Worm (Caenorhabditis elegans): ENCODE data around the gene gly-14.

- TF ChIP-seq nhr-237 (tag; optimal IDR thresholded peaks at IDR 0.05) (no peak), crh-2 (tag; optimal IDR thresholded peaks at IDR 0.05) (no peak), nhr-12 (tag; optimal IDR thresholded peaks at IDR 0.05) (no peak), ceh-82 (tag; optimal IDR thresholded peaks at IDR 0.05) (no peak), nhr-10 (tag; optimal IDR thresholded peaks at IDR 0.05) (no peak), elt-3 (tag; optimal IDR thresholded peaks at IDR 0.05) (no peak), mab-5 (tag; optimal IDR thresholded peaks at IDR 0.05) (no peak), lsy-2 (tag; optimal IDR thresholded peaks at IDR 0.05) (no peak), unc-39 (tag; optimal IDR thresholded peaks at IDR 0.05) (no peak)
Observed at ce11 chrIII:3534185-3534584, 41.1 kb upstream of the gly-14 start.
